Fruit fly (Drosophila melanogaster) whole organism, embryonic: ENCODE measurements around the gene Usp14.

Experiments
- ATbp ChIP-seq: fragments of 200-800 bp; sonication (Bioruptor generic); optimal IDR thresholded peaks from 2 replicates; lab custom pipeline; 2017; ENCODE audit warnings: missing biosample characterization, mild to moderate bottlenecking, missing genetic modification characterization, missing genetic modification reagents
- Bdp1 ChIP-seq: fragments of 200-800 bp; sonication (Bioruptor generic); optimal IDR thresholded peaks from 3 replicates; lab custom pipeline; 2016; ENCODE audit warnings: missing biosample characterization, missing genetic modification characterization
- Bteb2 ChIP-seq: fragments of 200-800 bp; sonication (Bioruptor generic); optimal IDR thresholded peaks from 2 replicates; lab custom pipeline; 2016; ENCODE audit warnings: missing biosample characterization, missing genetic modification characterization
- CG10274 ChIP-seq: fragments of 200-800 bp; sonication (Bioruptor generic); optimal IDR thresholded peaks from 3 replicates; lab custom pipeline; 2017; ENCODE audit warnings: missing biosample characterization, mild to moderate bottlenecking, missing genetic modification characterization
- CG12744 ChIP-seq: fragments of 200-800 bp; sonication (Bioruptor generic); optimal IDR thresholded peaks from 2 replicates; lab custom pipeline; 2016; ENCODE audit warnings: missing biosample characterization, missing genetic modification characterization
- CG13296 ChIP-seq: fragments of 200-800 bp; sonication (Bioruptor generic); optimal IDR thresholded peaks from 3 replicates; lab custom pipeline; 2018; ENCODE audit warnings: missing biosample characterization, mild to moderate bottlenecking, missing genetic modification characterization
- CG14014 ChIP-seq: fragments of 200-800 bp; sonication (Bioruptor generic); IDR thresholded peaks from 2 replicates; pipeline ENCODE4 v1.3.6; 2022; ENCODE audit warnings: missing biosample characterization, missing genetic modification characterization
- CG15011 ChIP-seq: fragments of 200-800 bp; sonication (Bioruptor generic); optimal IDR thresholded peaks from 3 replicates; lab custom pipeline; 2018; ENCODE audit warnings: missing biosample characterization, mild to moderate bottlenecking, missing genetic modification characterization
- CG1603 ChIP-seq: fragments of 200-800 bp; sonication (Bioruptor generic); optimal IDR thresholded peaks from 2 replicates; lab custom pipeline; 2019; ENCODE audit warnings: missing biosample characterization, mild to moderate bottlenecking, missing genetic modification characterization, moderate library complexity
- CG1647 ChIP-seq: fragments of 200-800 bp; sonication (Bioruptor generic); optimal IDR thresholded peaks from 3 replicates; lab custom pipeline; 2016; ENCODE audit warnings: missing biosample characterization, missing genetic modification characterization
- CG16863 ChIP-seq: fragments of 200-800 bp; sonication (Bioruptor generic); optimal IDR thresholded peaks from 3 replicates; lab custom pipeline; 2016; ENCODE audit warnings: missing biosample characterization, missing genetic modification characterization
- CG17328 ChIP-seq: fragments of 200-800 bp; sonication (Bioruptor generic); IDR thresholded peaks from 2 replicates; pipeline ENCODE4 v1.3.6; 2022; ENCODE audit warnings: missing biosample characterization, missing genetic modification characterization
- CG17829 ChIP-seq: fragments of 200-800 bp; optimal IDR thresholded peaks from 2 replicates; lab custom pipeline; 2019; ENCODE audit warnings: missing biosample characterization, mild to moderate bottlenecking, missing genetic modification characterization, moderate library complexity
- CG2889 ChIP-seq: fragments of 200-800 bp; sonication (Bioruptor generic); IDR thresholded peaks from 3 replicates; pipeline ENCODE4 v1.3.6; 2022; ENCODE audit warnings: missing biosample characterization, missing genetic modification characterization
- CG30020 ChIP-seq: fragments of 200-800 bp; optimal IDR thresholded peaks from 2 replicates; lab custom pipeline; 2019; ENCODE audit warnings: missing biosample characterization, mild to moderate bottlenecking, missing genetic modification characterization, moderate library complexity
- CG31388 ChIP-seq: fragments of 200-800 bp; sonication (Bioruptor generic); optimal IDR thresholded peaks from 2 replicates; lab custom pipeline; 2016; ENCODE audit warnings: missing biosample characterization, missing genetic modification characterization
- CG32767 ChIP-seq: fragments of 200-800 bp; sonication (Bioruptor generic); IDR thresholded peaks from 2 replicates; pipeline ENCODE4 v1.3.6; 2022; ENCODE audit warnings: missing biosample characterization, missing genetic modification characterization
- CG3281 ChIP-seq: fragments of 200-800 bp; sonication (Bioruptor generic); optimal IDR thresholded peaks from 3 replicates; lab custom pipeline; 2017; ENCODE audit warnings: missing biosample characterization, mild to moderate bottlenecking, missing genetic modification characterization
- CG3995 ChIP-seq: fragments of 200-800 bp; sonication (Bioruptor generic); optimal IDR thresholded peaks from 3 replicates; lab custom pipeline; 2016; ENCODE audit warnings: missing biosample characterization, missing genetic modification characterization
- CG4360 ChIP-seq: fragments of 200-800 bp; sonication (Bioruptor generic); IDR thresholded peaks from 2 replicates; pipeline ENCODE4 v1.3.6; 2022; ENCODE audit warnings: missing biosample characterization, missing genetic modification characterization
- CG4854 ChIP-seq: fragments of 200-800 bp; sonication (Bioruptor generic); optimal IDR thresholded peaks from 2 replicates; lab custom pipeline; 2016; ENCODE audit warnings: missing biosample characterization, missing genetic modification characterization, inconsistent platforms
- CG5953 ChIP-seq: fragments of 200-800 bp; sonication (Bioruptor generic); IDR thresholded peaks from 2 replicates; pipeline ENCODE4 v1.3.6; 2022; ENCODE audit warnings: missing biosample characterization, missing genetic modification characterization
- CG6654 ChIP-seq: fragments of 200-800 bp; sonication (Bioruptor generic); optimal IDR thresholded peaks from 2 replicates; lab custom pipeline; 2017; ENCODE audit warnings: missing biosample characterization, mild to moderate bottlenecking, missing genetic modification characterization
- CG7786 ChIP-seq: fragments of 200-800 bp; sonication (Bioruptor generic); optimal IDR thresholded peaks from 2 replicates; lab custom pipeline; 2016; ENCODE audit warnings: missing biosample characterization, missing genetic modification characterization
- CG7987 ChIP-seq: fragments of 200-800 bp; sonication (Bioruptor generic); optimal IDR thresholded peaks from 2 replicates; lab custom pipeline; 2018; ENCODE audit warnings: missing biosample characterization, mild to moderate bottlenecking, missing genetic modification characterization, moderate library complexity
- CG8290 ChIP-seq, 3 experiments: fragments of 200-800 bp; sonication (Bioruptor generic); optimal IDR thresholded peaks; 2 replicates each; lab custom pipeline; 2016 to 2019; ENCODE audit warnings: missing biosample characterization in 3 of 3, missing genetic modification characterization in 3 of 3, mild to moderate bottlenecking in 2 of 3, moderate library complexity in 1 of 3
- GATAe ChIP-seq: fragments of 200-800 bp; sonication (Bioruptor generic); conservative IDR thresholded peaks from 2 replicates; pipeline ENCODE4 v1.3.6; 2022; ENCODE audit warnings: missing biosample characterization, missing genetic modification characterization
- HmgD ChIP-seq: fragments of 200-800 bp; sonication (Bioruptor generic); optimal IDR thresholded peaks from 3 replicates; lab custom pipeline; 2016; ENCODE audit warnings: missing biosample characterization, missing genetic modification characterization
- Mad ChIP-seq: fragments of 200-800 bp; sonication (Bioruptor generic); optimal IDR thresholded peaks from 2 replicates; lab custom pipeline; 2016; ENCODE audit warnings: missing biosample characterization, missing genetic modification characterization
- Vsx1 ChIP-seq: fragments of 200-800 bp; sonication (Bioruptor generic); optimal IDR thresholded peaks from 2 replicates; lab custom pipeline; 2017; ENCODE audit warnings: missing biosample characterization, mild to moderate bottlenecking, missing genetic modification characterization, missing genetic modification reagents
- ac ChIP-seq: fragments of 200-800 bp; sonication (Bioruptor generic); optimal IDR thresholded peaks from 3 replicates; lab custom pipeline; 2017; ENCODE audit warnings: missing biosample characterization, mild to moderate bottlenecking, missing genetic modification characterization
- cg ChIP-seq: fragments of 200-800 bp; sonication (Bioruptor generic); optimal IDR thresholded peaks from 3 replicates; lab custom pipeline; 2019; ENCODE audit warnings: missing biosample characterization, mild to moderate bottlenecking, missing genetic modification characterization, moderate library complexity
- ems ChIP-seq: fragments of 200-800 bp; sonication (Bioruptor generic); optimal IDR thresholded peaks from 3 replicates; lab custom pipeline; 2016; ENCODE audit warnings: missing biosample characterization, missing genetic modification characterization
- esg ChIP-seq: fragments of 200-800 bp; sonication (Bioruptor generic); conservative IDR thresholded peaks from 2 replicates; pipeline ENCODE4 v1.3.6; 2022; ENCODE audit warnings: missing biosample characterization, missing genetic modification characterization
- gfzf ChIP-seq: fragments of 200-800 bp; sonication (Bioruptor generic); optimal IDR thresholded peaks from 2 replicates; lab custom pipeline; 2016; ENCODE audit warnings: missing biosample characterization, mild to moderate bottlenecking, missing genetic modification characterization, moderate library complexity
- inv ChIP-seq: fragments of 200-800 bp; sonication (Bioruptor generic); IDR thresholded peaks from 2 replicates; pipeline ENCODE4 v1.3.6; 2022; ENCODE audit warnings: missing biosample characterization, missing genetic modification characterization; ENCODE audit not compliant: partially characterized antibody
- jing ChIP-seq: fragments of 200-800 bp; sonication (Bioruptor generic); optimal IDR thresholded peaks from 2 replicates; lab custom pipeline; 2018; ENCODE audit warnings: missing biosample characterization, mild to moderate bottlenecking, missing genetic modification characterization
- ken ChIP-seq: fragments of 200-800 bp; sonication (Bioruptor generic); IDR thresholded peaks from 3 replicates; pipeline ENCODE4 v1.3.6; 2022; ENCODE audit warnings: missing biosample characterization, missing genetic modification characterization
- oc ChIP-seq: fragments of 200-800 bp; sonication (Bioruptor generic); optimal IDR thresholded peaks from 2 replicates; lab custom pipeline; 2018; ENCODE audit warnings: missing biosample characterization, mild to moderate bottlenecking, missing genetic modification characterization, moderate library complexity
- p53 ChIP-seq: fragments of 200-800 bp; sonication (Bioruptor generic); optimal IDR thresholded peaks from 2 replicates; lab custom pipeline; 2016; ENCODE audit warnings: missing biosample characterization, missing genetic modification characterization
- pho ChIP-seq: fragments of 200-800 bp; sonication (Bioruptor generic); optimal IDR thresholded peaks from 2 replicates; lab custom pipeline; 2016; ENCODE audit warnings: missing biosample characterization, missing genetic modification characterization
- rib ChIP-seq: fragments of 200-800 bp; sonication (Bioruptor generic); IDR thresholded peaks from 2 replicates; pipeline ENCODE4 v1.3.6; 2022; ENCODE audit warnings: missing biosample characterization, missing genetic modification characterization
- sc ChIP-seq, 3 experiments: fragments of >200 bp in 2 of 3; fragments of 200-800 bp in 1 of 3; sonication (Bioruptor generic) in 1 of 3; optimal IDR thresholded peaks; 2 replicates in 2 of 3; 3 replicates in 1 of 3; lab custom pipeline; 2017; ENCODE audit warnings: mild to moderate bottlenecking in 1 of 3, missing biosample characterization in 1 of 3, missing genetic modification characterization in 1 of 3, missing genetic modification reagents in 1 of 3
- sd ChIP-seq: fragments of 200-800 bp; sonication (Bioruptor generic); optimal IDR thresholded peaks from 3 replicates; lab custom pipeline; 2018; ENCODE audit warnings: missing biosample characterization, mild to moderate bottlenecking, missing genetic modification characterization, moderate library complexity
- sima ChIP-seq: fragments of 200-800 bp; sonication (Bioruptor generic); optimal IDR thresholded peaks from 2 replicates; lab custom pipeline; 2016; ENCODE audit warnings: missing biosample characterization, missing genetic modification characterization
- slbo ChIP-seq: fragments of 200-800 bp; sonication (Bioruptor generic); IDR thresholded peaks from 2 replicates; pipeline ENCODE4 v1.3.6; 2022; ENCODE audit warnings: missing biosample characterization, missing genetic modification characterization
- sqz ChIP-seq: fragments of 200-800 bp; sonication (Bioruptor generic); optimal IDR thresholded peaks from 3 replicates; lab custom pipeline; 2018; ENCODE audit warnings: missing biosample characterization, mild to moderate bottlenecking, missing genetic modification characterization
- stc ChIP-seq: fragments of 200-800 bp; sonication (Bioruptor generic); IDR thresholded peaks from 2 replicates; pipeline ENCODE4 v1.3.6; 2022; ENCODE audit warnings: missing biosample characterization, missing genetic modification characterization
- trh ChIP-seq: fragments of 200-800 bp; sonication (Bioruptor generic); optimal IDR thresholded peaks from 2 replicates; lab custom pipeline; 2016; ENCODE audit warnings: missing biosample characterization, missing genetic modification characterization
- z ChIP-seq: fragments of 200-800 bp; sonication (Bioruptor generic); IDR thresholded peaks from 3 replicates; pipeline ENCODE4 v1.3.6; 2022; ENCODE audit warnings: missing biosample characterization, missing genetic modification characterization

Gene Usp14

dm6 chr2L:10292066-10292560 lies 22.1 kb downstream of the Usp14 start, which contains the start of gene Ufd4 (continued):
- TF ChIP-seq ac (GFP tag; lab: Kevin White, UChicago): no peak
- peak; percentile 83 for TF ChIP-seq CG17829
- peak; percentile 84 for TF ChIP-seq cg (GFP tag; lab: Kevin White, UChicago)
- TF ChIP-seq CG14014 (GFP tag; lab: Robert Waterston, UW): peak; percentile 75; the same call in 1 of the 2 replicates
- peak; percentile 50; the same call in 1 of the 2 replicates for TF ChIP-seq CG32767 (GFP tag; lab: Robert Waterston, UW)
- no peak for TF ChIP-seq CG6654
- no peak for TF ChIP-seq inv
- no peak for TF ChIP-seq Bdp1 (GFP tag; lab: Kevin White, UChicago)
- TF ChIP-seq ATbp (GFP tag; lab: Kevin White, UChicago): no peak
- TF ChIP-seq stc (GFP tag; lab: Robert Waterston, UW): peak; percentile 80
- TF ChIP-seq sqz (GFP tag; lab: Kevin White, UChicago): no peak
- TF ChIP-seq CG30020 (tag; lab: Kevin White, UChicago): peak; percentile 95
- TF ChIP-seq CG16863 (GFP tag; lab: Kevin White, UChicago): peak; percentile 63
- TF ChIP-seq rib (GFP tag; lab: Robert Waterston, UW): peak; percentile 25; the same call in 1 of the 2 replicates
- TF ChIP-seq Bteb2: peak; percentile 64
- no peak for TF ChIP-seq GATAe
- TF ChIP-seq p53: no peak
- TF ChIP-seq Mad: peak; percentile 13
- TF ChIP-seq sd (tag; lab: Kevin White, UChicago): no peak
- TF ChIP-seq gfzf: peak; percentile 14
- TF ChIP-seq HmgD (GFP tag; lab: Kevin White, UChicago): no peak
- TF ChIP-seq CG17328 (GFP tag; lab: Robert Waterston, UW): peak; percentile 58
- TF ChIP-seq CG15011: no peak
- no peak for TF ChIP-seq oc
- TF ChIP-seq CG3281 (GFP tag; lab: Kevin White, UChicago): no peak
- peak; percentile 61 for TF ChIP-seq pho (GFP tag; lab: Kevin White, UChicago)
- TF ChIP-seq CG2889 (GFP tag; lab: Robert Waterston, UW): no peak
- TF ChIP-seq CG4854 (GFP tag; lab: Kevin White, UChicago): peak; percentile 35
- TF ChIP-seq jing (GFP tag; lab: Kevin White, UChicago): no peak
- TF ChIP-seq CG1647 (GFP tag; lab: Kevin White, UChicago): peak; percentile 56
- TF ChIP-seq z (GFP tag; lab: Robert Waterston, UW): no peak
- TF ChIP-seq CG4360 (GFP tag; lab: Robert Waterston, UW): peak; percentile 52; the same call in 1 of the 2 replicates
- peak; percentile 49 for TF ChIP-seq CG3995 (GFP tag; lab: Kevin White, UChicago)
- TF ChIP-seq slbo (GFP tag; lab: Robert Waterston, UW): no peak; the same call in 1 of the 2 replicates
- peak; percentile 61 for TF ChIP-seq CG12744
- peak; percentile 23 for TF ChIP-seq CG7786 (GFP tag; lab: Kevin White, UChicago)
- TF ChIP-seq sc (optimal IDR thresholded peaks at IDR 0.05; lab: Kevin White, UChicago): no peak
- TF ChIP-seq sc (GFP tag; optimal IDR thresholded peaks at IDR 0.05; lab: Kevin White, UChicago): no peak
- TF ChIP-seq esg (GFP tag; lab: Robert Waterston, UW): no peak
- no peak; the same call in 2 of the 3 replicates for TF ChIP-seq ken (GFP tag; lab: Robert Waterston, UW)
- TF ChIP-seq sima (GFP tag; lab: Kevin White, UChicago): no peak
- TF ChIP-seq CG31388 (GFP tag; lab: Kevin White, UChicago): peak; percentile 11
- TF ChIP-seq CG5953 (GFP tag; lab: Robert Waterston, UW): no peak
- TF ChIP-seq CG8290 (GFP tag; optimal IDR thresholded peaks at IDR 0.05; lab: Kevin White, UChicago): peak; percentile 33
- TF ChIP-seq CG8290 (tag; optimal IDR thresholded peaks at IDR 0.05; lab: Kevin White, UChicago): no peak
- TF ChIP-seq CG13296 (GFP tag; lab: Kevin White, UChicago): peak; percentile 76
- peak; percentile 64 for TF ChIP-seq ems (GFP tag; lab: Kevin White, UChicago)
- peak; percentile 43 for TF ChIP-seq CG7987 (GFP tag; lab: Kevin White, UChicago)
- no peak for TF ChIP-seq CG1603 (tag; lab: Kevin White, UChicago)
- no peak for TF ChIP-seq Vsx1
- TF ChIP-seq trh (GFP tag; lab: Kevin White, UChicago): no peak
- TF ChIP-seq CG10274 (GFP tag; lab: Kevin White, UChicago): no peak
